Worm (Caenorhabditis elegans): ENCODE results near the gene let-721.

Gene let-721

DNA sequence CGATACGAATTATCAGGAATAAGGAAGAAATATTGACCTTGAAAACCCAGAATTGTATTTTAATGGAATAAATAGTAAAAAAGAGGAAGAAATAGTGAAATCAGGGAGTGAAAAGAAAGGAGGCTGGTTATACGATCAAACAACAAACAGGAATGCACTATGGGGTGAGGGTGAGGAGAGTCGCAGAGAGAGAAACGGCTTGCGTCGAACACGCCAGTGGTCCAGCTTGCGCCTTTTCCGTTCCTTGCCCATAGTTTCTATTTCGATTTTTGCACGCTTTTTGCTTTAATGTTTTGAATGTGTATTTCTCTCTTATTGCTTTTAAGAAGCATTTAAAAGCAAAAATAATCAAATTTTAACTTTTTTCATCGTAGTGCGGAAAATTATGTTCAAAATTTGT is 7.0 kb upstream of the let-721 start (continued):
- TF ChIP-seq ceh-48 (tag; optimal IDR thresholded peaks at IDR 0.05) (peak; percentile 8), zip-5 (tag; optimal IDR thresholded peaks at IDR 0.05) (no peak), ceh-9 (tag; optimal IDR thresholded peaks at IDR 0.05) (no peak), npax-4 (tag; optimal IDR thresholded peaks at IDR 0.05) (no peak), hlh-8 (tag; optimal IDR thresholded peaks at IDR 0.05) (peak; percentile 11), lim-6 (tag; optimal IDR thresholded peaks at IDR 0.05) (peak; percentile 26), ttx-3 (tag; optimal IDR thresholded peaks at IDR 0.05) (peak; percentile 62), dmd-4 (tag; optimal IDR thresholded peaks at IDR 0.05; ENCODE audit: borderline replicate concordance) (no peak), hlh-13 (GFP tag; optimal IDR thresholded peaks at IDR 0.05) (peak; percentile 51), pha-4 (tag; optimal IDR thresholded peaks at IDR 0.05) (no peak), sox-2 (GFP tag; IDR thresholded peaks at IDR 0.05) (0 out of 2 replicates have a peak, but pooled peaks have one; percentile 23), F13H6.1 (tag; optimal IDR thresholded peaks at IDR 0.05) (peak; percentile 54), ref-2 (tag; optimal IDR thresholded peaks at IDR 0.05) (peak; percentile 32), pha-2 (tag; optimal IDR thresholded peaks at IDR 0.05) (peak; percentile 17), ceh-45 (GFP tag; IDR thresholded peaks at IDR 0.05) (no peak), ama-1 (optimal IDR thresholded peaks at IDR 0.05) (no peak), pqm-1 (tag; optimal IDR thresholded peaks at IDR 0.05) (peak; percentile 32), pat-9 (tag; optimal IDR thresholded peaks at IDR 0.05) (peak; percentile 62), syd-9 (tag; optimal IDR thresholded peaks at IDR 0.05) (peak; percentile 33), elt-2 (tag; optimal IDR thresholded peaks at IDR 0.05) (peak; percentile 80), unc-42 (tag; optimal IDR thresholded peaks at IDR 0.05) (peak; percentile 56), nhr-232 (tag; optimal IDR thresholded peaks at IDR 0.05) (peak; percentile 28), lin-11 (tag; optimal IDR thresholded peaks at IDR 0.05) (peak; percentile 5), ceh-18 (tag; optimal IDR thresholded peaks at IDR 0.05) (peak; percentile 64), sox-4 (tag; optimal IDR thresholded peaks at IDR 0.05) (peak; percentile 60), madf-2 (tag; optimal IDR thresholded peaks at IDR 0.05) (peak; percentile 41), Y22D7AL.16 (tag; optimal IDR thresholded peaks at IDR 0.05) (no peak), eyg-1 (tag; optimal IDR thresholded peaks at IDR 0.05) (no peak), mec-3 (tag; optimal IDR thresholded peaks at IDR 0.05; ENCODE audit: borderline replicate concordance) (no peak), hlh-6 (tag; optimal IDR thresholded peaks at IDR 0.05) (no peak), ztf-16 (tag; optimal IDR thresholded peaks at IDR 0.05) (peak; percentile 74), hlh-30 (tag; optimal IDR thresholded peaks at IDR 0.05; ENCODE audit: insufficient read depth) (peak; percentile 41), T23F11.4 (GFP tag; optimal IDR thresholded peaks at IDR 0.05) (peak; percentile 37), ceh-6 (GFP tag; optimal IDR thresholded peaks at IDR 0.05) (no peak), K09A11.1 (tag; optimal IDR thresholded peaks at IDR 0.05; ENCODE audit: insufficient read depth) (peak; percentile 19), odd-2 (tag; optimal IDR thresholded peaks at IDR 0.05) (no peak), rnt-1 (tag; optimal IDR thresholded peaks at IDR 0.05) (peak; percentile 41), tbx-2 (tag; optimal IDR thresholded peaks at IDR 0.05) (peak; percentile 78), ahr-1 (tag; optimal IDR thresholded peaks at IDR 0.05) (no peak), fkh-6 (tag; optimal IDR thresholded peaks at IDR 0.05) (peak; percentile 56), sdc-2 (tag; optimal IDR thresholded peaks at IDR 0.05) (peak; percentile 55), ceh-30 (tag; optimal IDR thresholded peaks at IDR 0.05) (peak; percentile 37), gmeb-2 (tag; optimal IDR thresholded peaks at IDR 0.05) (peak; percentile 55), che-1 (tag; optimal IDR thresholded peaks at IDR 0.05) (peak; percentile 22)

DNA sequence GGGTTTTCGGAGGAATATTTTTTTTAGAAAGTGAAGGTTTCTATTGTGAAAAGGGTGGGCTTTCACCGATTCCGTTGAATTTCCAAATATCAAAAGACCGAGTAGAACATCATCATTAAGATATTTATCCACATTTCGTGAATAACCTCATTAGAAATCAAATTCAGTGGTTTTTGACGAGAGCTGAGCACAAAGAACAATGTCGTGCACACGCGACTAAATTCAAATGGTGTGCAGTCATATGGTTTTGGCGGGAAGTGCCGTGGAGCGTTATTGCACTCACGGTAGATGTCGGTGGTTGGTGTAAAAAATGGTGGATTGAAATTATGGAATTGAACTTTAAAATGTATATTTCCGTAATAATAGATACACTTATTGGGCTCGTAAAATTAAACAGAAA is 6.0 kb upstream of the let-721 start:
- TF ChIP-seq nhr-232 (tag; optimal IDR thresholded peaks at IDR 0.05) = no peak
- no peak for TF ChIP-seq K02D7.2 (tag; optimal IDR thresholded peaks at IDR 0.05)
- TF ChIP-seq hlh-30 (tag; optimal IDR thresholded peaks at IDR 0.05; ENCODE audit: insufficient read depth) = peak; percentile 81

All from whole organism, late embryonic.